Worm (Caenorhabditis elegans) whole organism, L1 larva: Measurements from ENCODE around the gene W10C4.1.

Source experiments
- aly-2 ChIP-seq: fragments of 150-350 bp; optimal IDR thresholded peaks from 2 replicates; lab custom pipeline; 2014; ENCODE audit warnings: missing biosample characterization, missing genetic modification characterization
- dpl-1 ChIP-seq, 3 experiments: fragments of 150-350 bp in 2 of 3; sonication (generic microtip) in 1 of 3; optimal IDR thresholded peaks; 2 replicates each; lab custom pipeline; 2014 to 2017; ENCODE audit warnings: missing biosample characterization in 3 of 3, missing genetic modification characterization in 3 of 3, missing genetic modification reagents in 3 of 3
- nhr-11 ChIP-seq: fragments of 150-350 bp; optimal IDR thresholded peaks from 2 replicates; lab custom pipeline; 2014; ENCODE audit warnings: missing biosample characterization, missing genetic modification characterization
- nhr-20 ChIP-seq: sonication (generic microtip); optimal IDR thresholded peaks from 2 replicates; lab custom pipeline; 2016; ENCODE audit warnings: mild to moderate bottlenecking, missing genetic modification characterization, missing compliant biosample characterization
- snpc-4 ChIP-seq: fragments of 150-350 bp; optimal IDR thresholded peaks from 2 replicates; lab custom pipeline; 2014; ENCODE audit warnings: missing biosample characterization, missing genetic modification characterization
- snu-23 ChIP-seq: sonication (generic microtip); optimal IDR thresholded peaks from 2 replicates; lab custom pipeline; 2016; ENCODE audit warnings: missing genetic modification characterization, missing compliant biosample characterization
- sptf-1 ChIP-seq: fragments of 150-350 bp; optimal IDR thresholded peaks from 2 replicates; lab custom pipeline; 2014; ENCODE audit warnings: missing biosample characterization, missing genetic modification characterization
- tbx-2 ChIP-seq: sonication (generic microtip); optimal IDR thresholded peaks from 2 replicates; lab custom pipeline; 2016; ENCODE audit warnings: missing genetic modification characterization, missing compliant biosample characterization
- tlp-1 ChIP-seq: fragments of 150-350 bp; optimal IDR thresholded peaks from 2 replicates; lab custom pipeline; 2014; ENCODE audit warnings: missing biosample characterization, missing genetic modification characterization
- unc-62 ChIP-seq: fragments of 150-350 bp; optimal IDR thresholded peaks from 2 replicates; lab custom pipeline; 2014; ENCODE audit warnings: missing biosample characterization, missing genetic modification reagents, missing genetic modification characterization
- unc-86 ChIP-seq: sonication (generic microtip); optimal IDR thresholded peaks from 2 replicates; lab custom pipeline; 2016; ENCODE audit warnings: missing genetic modification characterization, missing compliant biosample characterization

ce11 chrIII:175733-176132 lies 31.2 kb downstream of the W10C4.1 start, which contains the start of gene clec-148:
- TF ChIP-seq unc-86 (no peak), tlp-1 (tag; lab: Kevin White, UChicago) (no peak), sptf-1 (no peak), unc-62 (GFP tag; lab: Kevin White, UChicago) (no peak), nhr-20 (tag; lab: Kevin White, UChicago) (no peak), tbx-2 (no peak), nhr-11 (no peak), dpl-1 (GFP tag; optimal IDR thresholded peaks at IDR 0.05; lab: Kevin White, UChicago) (no peak), snu-23 (no peak), snpc-4 (tag; lab: Kevin White, UChicago) (no peak), aly-2 (tag; lab: Kevin White, UChicago) (no peak)
